Fruit fly (Drosophila melanogaster): ENCODE results near the gene CG31697.

DNA sequence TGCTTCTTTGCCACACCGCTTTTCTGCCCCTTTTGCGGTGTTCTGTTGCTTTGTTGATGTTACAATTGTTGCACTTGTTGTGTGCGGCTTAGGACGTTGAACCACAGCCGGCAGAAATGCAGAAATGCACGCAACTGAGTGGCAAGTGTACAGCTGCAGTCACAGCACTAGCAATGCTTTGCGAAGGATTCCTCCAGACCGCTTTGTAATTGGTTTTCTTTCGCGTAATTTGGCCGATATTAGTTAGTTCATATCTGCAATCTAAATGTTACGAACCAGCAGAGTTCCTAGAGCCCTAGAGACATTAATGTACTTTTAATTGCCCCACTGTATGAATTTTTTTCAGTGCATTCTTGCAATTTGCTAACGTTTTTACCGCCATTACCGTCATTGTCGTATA is 39.1 kb downstream of the CG31697 start:
- TF ChIP-seq CG14860 (GFP tag; IDR thresholded peaks at IDR 0.05; ENCODE audit: partially characterized antibody) (no peak), YL-1 (GFP tag; optimal IDR thresholded peaks at IDR 0.05) (no peak), bsh (GFP tag; optimal IDR thresholded peaks at IDR 0.05) (no peak)

All from whole organism, embryonic.